Worm (Caenorhabditis elegans) whole organism, young adult: ENCODE results near the gene F44E2.9.
A peak's percentile ranks its signal among the peaks of the same experiment; 100 is the strongest.

Source experiments
- B0019.2 ChIP-seq: fragments of 200-800 bp; sonication (Bioruptor generic); conservative IDR thresholded peaks from 2 replicates; pipeline ENCODE4 v1.3.6; 2022; ENCODE audit warnings: missing genetic modification reagents, missing genetic modification characterization, missing compliant biosample characterization
- B0035.1 ChIP-seq: sonication (generic microtip); optimal IDR thresholded peaks from 2 replicates; lab custom pipeline; 2016; ENCODE audit warnings: missing genetic modification characterization, mild to moderate bottlenecking, missing compliant biosample characterization, missing genotype, missing genetic modification reagents
- B0336.3 ChIP-seq: fragments of 200-800 bp; sonication (Bioruptor generic); IDR thresholded peaks from 2 replicates; pipeline ENCODE4 v1.3.6; 2022; ENCODE audit warnings: missing genetic modification characterization, missing compliant biosample characterization
- F10E7.11 ChIP-seq: sonication (generic microtip); optimal IDR thresholded peaks from 2 replicates; lab custom pipeline; 2017; ENCODE audit warnings: mild to moderate bottlenecking, missing genetic modification characterization, moderate library complexity, missing compliant biosample characterization
- F37B4.10 ChIP-seq: fragments of 200-800 bp; sonication (Bioruptor generic); IDR thresholded peaks from 2 replicates; pipeline ENCODE4 v1.3.6; 2022; ENCODE audit warnings: missing genetic modification characterization, missing compliant biosample characterization
- F39B2.1 ChIP-seq: fragments of 200-800 bp; sonication (Bioruptor generic); IDR thresholded peaks from 2 replicates; pipeline ENCODE4 v1.3.6; 2022; ENCODE audit warnings: missing genetic modification reagents, missing genetic modification characterization, missing compliant biosample characterization
- F55B11.4 ChIP-seq: sonication (generic microtip); optimal IDR thresholded peaks from 2 replicates; lab custom pipeline; 2016; ENCODE audit warnings: missing compliant biosample characterization, missing genetic modification characterization, borderline replicate concordance; ENCODE audit not compliant: insufficient read depth
- K12H6.12 ChIP-seq: fragments of 200-800 bp; sonication (Bioruptor generic); optimal IDR thresholded peaks from 2 replicates; lab custom pipeline; 2018; ENCODE audit warnings: mild to moderate bottlenecking, missing genetic modification characterization, missing compliant biosample characterization
- Y95B8A.8 ChIP-seq: fragments of 200-800 bp; sonication (Bioruptor generic); IDR thresholded peaks from 2 replicates; pipeline ENCODE4 v1.3.6; 2022; ENCODE audit warnings: missing genetic modification reagents, missing genetic modification characterization, missing compliant biosample characterization
- ZK185.1 ChIP-seq: sonication (generic microtip); optimal IDR thresholded peaks from 2 replicates; lab custom pipeline; 2016; ENCODE audit warnings: mild to moderate bottlenecking, missing genetic modification characterization, missing compliant biosample characterization; ENCODE audit not compliant: poor library complexity, severe bottlenecking
- ama-1 ChIP-seq, 3 experiments: fragments of 150-350 bp in 1 of 3; sonication (generic microtip) in 2 of 3; optimal IDR thresholded peaks; 2 replicates each; lab custom pipeline; 2014 to 2018; ENCODE audit warnings: missing biosample characterization in 2 of 3, missing genetic modification characterization in 2 of 3, missing genetic modification reagents in 2 of 3
- attf-5 ChIP-seq: fragments of 200-800 bp; sonication (Bioruptor generic); optimal IDR thresholded peaks from 2 replicates; lab custom pipeline; 2018; ENCODE audit warnings: mild to moderate bottlenecking, missing genetic modification characterization, missing compliant biosample characterization
- cebp-1 ChIP-seq, 2 experiments: fragments of 200-800 bp in 1 of 2; sonication (Bioruptor generic) in 1 of 2; sonication (generic microtip) in 1 of 2; IDR thresholded peaks in 1 of 2; optimal IDR thresholded peaks in 1 of 2; 2 replicates each; pipeline versions ENCODE4 v1.3.6 to Lab custom; 2017 to 2022; ENCODE audit warnings: missing compliant biosample characterization in 2 of 2, missing genetic modification characterization in 2 of 2, mild to moderate bottlenecking in 1 of 2, missing genetic modification reagents in 1 of 2, moderate library complexity in 1 of 2
- ceh-100 ChIP-seq: fragments of 200-800 bp; sonication (Bioruptor generic); IDR thresholded peaks from 2 replicates; pipeline ENCODE4 v1.3.6; 2022; ENCODE audit warnings: missing genetic modification reagents, missing genetic modification characterization, missing compliant biosample characterization
- ceh-58 ChIP-seq: fragments of 200-800 bp; sonication (Bioruptor generic); IDR thresholded peaks from 2 replicates; pipeline ENCODE4 v1.3.6; 2022; ENCODE audit warnings: missing genetic modification characterization, missing compliant biosample characterization
- ceh-79 ChIP-seq: sonication (generic microtip); optimal IDR thresholded peaks from 2 replicates; lab custom pipeline; 2017; ENCODE audit warnings: mild to moderate bottlenecking, missing genetic modification characterization, missing compliant biosample characterization
- ceh-91 ChIP-seq: fragments of 200-800 bp; sonication (Bioruptor generic); IDR thresholded peaks from 2 replicates; pipeline ENCODE4 v1.3.6; 2022; ENCODE audit warnings: missing genetic modification reagents, missing genetic modification characterization, missing compliant biosample characterization
- dpl-1 ChIP-seq: fragments of 150-350 bp; optimal IDR thresholded peaks from 2 replicates; lab custom pipeline; 2014; ENCODE audit warnings: missing biosample characterization, missing genetic modification reagents, missing genetic modification characterization
- hlh-12 ChIP-seq: sonication (generic microtip); optimal IDR thresholded peaks from 2 replicates; lab custom pipeline; 2016; ENCODE audit warnings: missing genetic modification characterization, missing compliant biosample characterization
- hmg-1.2 ChIP-seq: fragments of 200-800 bp; sonication (Bioruptor generic); IDR thresholded peaks from 2 replicates; pipeline ENCODE4 v1.3.6; 2022; ENCODE audit warnings: missing genetic modification reagents, missing genetic modification characterization, missing compliant biosample characterization
- hrde-1 ChIP-seq: sonication (generic microtip); optimal IDR thresholded peaks from 2 replicates; lab custom pipeline; 2016; ENCODE audit warnings: missing genetic modification characterization, mild to moderate bottlenecking, missing compliant biosample characterization, moderate library complexity, missing genotype, missing genetic modification reagents, borderline replicate concordance
- let-526 ChIP-seq: fragments of 200-800 bp; sonication (Bioruptor generic); IDR thresholded peaks from 2 replicates; pipeline ENCODE4 v1.3.6; 2022; ENCODE audit warnings: missing genetic modification reagents, missing genetic modification characterization, missing compliant biosample characterization
- lin-26 ChIP-seq: fragments of 200-800 bp; sonication (Bioruptor generic); IDR thresholded peaks from 2 replicates; pipeline ENCODE4 v1.3.6; 2022; ENCODE audit warnings: missing genetic modification reagents, missing genetic modification characterization, missing compliant biosample characterization
- lin-35 ChIP-seq, 3 experiments: fragments of 150-350 bp in 2 of 3; sonication (generic microtip) in 1 of 3; optimal IDR thresholded peaks; 2 replicates each; lab custom pipeline; 2014 to 2018; ENCODE audit warnings: missing biosample characterization in 3 of 3, missing genetic modification characterization in 3 of 3, missing genetic modification reagents in 3 of 3
- lin-40 ChIP-seq: sonication (generic microtip); optimal IDR thresholded peaks from 2 replicates; lab custom pipeline; 2016; ENCODE audit warnings: missing genetic modification characterization, mild to moderate bottlenecking, missing compliant biosample characterization, missing genotype, missing genetic modification reagents
- lin-54 ChIP-seq: fragments of 200-800 bp; sonication (Bioruptor generic); optimal IDR thresholded peaks from 2 replicates; lab custom pipeline; 2018; ENCODE audit warnings: mild to moderate bottlenecking, missing genetic modification characterization, missing compliant biosample characterization
- madf-10 ChIP-seq: sonication (generic microtip); optimal IDR thresholded peaks from 2 replicates; lab custom pipeline; 2016; ENCODE audit warnings: mild to moderate bottlenecking, missing genetic modification characterization, missing compliant biosample characterization
- madf-3 ChIP-seq: fragments of 200-800 bp; sonication (Bioruptor generic); IDR thresholded peaks from 2 replicates; pipeline ENCODE4 v1.3.6; 2022; ENCODE audit warnings: missing genetic modification reagents, missing genetic modification characterization, missing compliant biosample characterization
- mcd-1 ChIP-seq: fragments of 200-800 bp; sonication (Bioruptor generic); IDR thresholded peaks from 2 replicates; pipeline ENCODE4 v1.3.6; 2022; ENCODE audit warnings: missing genetic modification reagents, missing genetic modification characterization, missing compliant biosample characterization
- nfyb-1 ChIP-seq: fragments of 200-800 bp; sonication (Bioruptor generic); IDR thresholded peaks from 2 replicates; pipeline ENCODE4 v1.3.6; 2022; ENCODE audit warnings: missing genetic modification reagents, missing genetic modification characterization, missing compliant biosample characterization
- nhr-120 ChIP-seq: fragments of 200-800 bp; sonication (Bioruptor generic); IDR thresholded peaks from 2 replicates; pipeline ENCODE4 v1.3.6; 2022; ENCODE audit warnings: missing genetic modification characterization, missing compliant biosample characterization
- nhr-27 ChIP-seq: fragments of 200-800 bp; sonication (Bioruptor generic); optimal IDR thresholded peaks from 2 replicates; lab custom pipeline; 2018; ENCODE audit warnings: mild to moderate bottlenecking, missing genetic modification characterization, moderate library complexity, missing compliant biosample characterization
- nhr-80 ChIP-seq: sonication (generic microtip); optimal IDR thresholded peaks from 2 replicates; lab custom pipeline; 2016; ENCODE audit warnings: missing genetic modification characterization, missing compliant biosample characterization
- pbrm-1 ChIP-seq: fragments of 200-800 bp; sonication (Bioruptor generic); IDR thresholded peaks from 2 replicates; pipeline ENCODE4 v1.3.6; 2022; ENCODE audit warnings: missing genetic modification reagents, missing genetic modification characterization, missing compliant biosample characterization
- pha-4 ChIP-seq: fragments of 150-350 bp; sonication (generic microtip); optimal IDR thresholded peaks from 2 replicates; lab custom pipeline; 2014; ENCODE audit warnings: missing biosample characterization, missing genetic modification reagents, missing genetic modification characterization
- repo-1 ChIP-seq: sonication (generic microtip); optimal IDR thresholded peaks from 2 replicates; lab custom pipeline; 2017; ENCODE audit warnings: mild to moderate bottlenecking, missing genetic modification characterization, missing compliant biosample characterization
- sdz-38 ChIP-seq: sonication (generic microtip); optimal IDR thresholded peaks from 2 replicates; lab custom pipeline; 2016; ENCODE audit warnings: missing genotype, missing genetic modification characterization, missing compliant biosample characterization
- snpc-3.4 ChIP-seq: sonication (generic microtip); optimal IDR thresholded peaks from 2 replicates; lab custom pipeline; 2017; ENCODE audit warnings: missing genetic modification characterization, mild to moderate bottlenecking, missing compliant biosample characterization, antibody characterized with exemption, moderate library complexity, missing genotype, missing genetic modification reagents
- tbp1 ChIP-seq: fragments of 200-800 bp; sonication (Bioruptor generic); optimal IDR thresholded peaks from 2 replicates; lab custom pipeline; 2018; ENCODE audit warnings: mild to moderate bottlenecking, missing genetic modification characterization, missing compliant biosample characterization
- tbx-9 ChIP-seq: sonication (generic microtip); optimal IDR thresholded peaks from 2 replicates; lab custom pipeline; 2016; ENCODE audit warnings: borderline replicate concordance, missing genetic modification characterization, inconsistent platforms, missing compliant biosample characterization
- tlf-1 ChIP-seq: fragments of 200-800 bp; sonication (Bioruptor generic); optimal IDR thresholded peaks from 2 replicates; lab custom pipeline; 2018; ENCODE audit warnings: mild to moderate bottlenecking, missing genetic modification characterization, missing compliant biosample characterization
- unc-130 ChIP-seq: sonication (generic microtip); optimal IDR thresholded peaks from 2 replicates; lab custom pipeline; 2016; ENCODE audit warnings: missing genetic modification reagents, missing genetic modification characterization, missing compliant biosample characterization
- ztf-18 ChIP-seq: sonication (generic microtip); optimal IDR thresholded peaks from 2 replicates; lab custom pipeline; 2016; ENCODE audit warnings: missing genotype, mild to moderate bottlenecking, missing genetic modification characterization, missing compliant biosample characterization
- ztf-22 ChIP-seq: fragments of 200-800 bp; sonication (Bioruptor generic); optimal IDR thresholded peaks from 2 replicates; lab custom pipeline; 2018; ENCODE audit warnings: mild to moderate bottlenecking, missing genetic modification characterization, moderate library complexity, missing compliant biosample characterization
- ztf-25 ChIP-seq: fragments of 200-800 bp; sonication (Bioruptor generic); IDR thresholded peaks from 2 replicates; pipeline ENCODE4 v1.3.6; 2022; ENCODE audit warnings: missing genetic modification reagents, missing genetic modification characterization, missing compliant biosample characterization
- ztf-28 ChIP-seq: fragments of 200-800 bp; sonication (Bioruptor generic); IDR thresholded peaks from 2 replicates; pipeline ENCODE4 v1.3.6; 2022; ENCODE audit warnings: missing genetic modification reagents, missing genetic modification characterization, missing compliant biosample characterization
- ztf-3 ChIP-seq: fragments of 200-800 bp; sonication (Bioruptor generic); optimal IDR thresholded peaks from 2 replicates; lab custom pipeline; 2018; ENCODE audit warnings: mild to moderate bottlenecking, missing genetic modification characterization, missing compliant biosample characterization

The F44E2.9 gene

ce11 chrIII:8889931-8890330 lies 39.6 kb upstream of the F44E2.9 start, which contains the start of gene lnkn-1:
Gene lnkn-1, plus strand, starts transcription at chrIII:8890231.
- TF ChIP-seq nhr-120 (GFP tag; lab: Robert Waterston, UW) (no peak), pbrm-1 (GFP tag; lab: Robert Waterston, UW) (no peak), Y95B8A.8 (GFP tag; lab: Robert Waterston, UW) (no peak), F10E7.11 (no peak), dpl-1 (GFP tag; lab: Kevin White, UChicago) (no peak), madf-10 (tag; lab: Kevin White, UChicago) (no peak), F37B4.10 (GFP tag; lab: Robert Waterston, UW) (no peak), snpc-3.4 (no peak), ceh-58 (GFP tag; lab: Robert Waterston, UW) (no peak), hrde-1 (tag; lab: Kevin White, UChicago) (no peak)

DNA sequence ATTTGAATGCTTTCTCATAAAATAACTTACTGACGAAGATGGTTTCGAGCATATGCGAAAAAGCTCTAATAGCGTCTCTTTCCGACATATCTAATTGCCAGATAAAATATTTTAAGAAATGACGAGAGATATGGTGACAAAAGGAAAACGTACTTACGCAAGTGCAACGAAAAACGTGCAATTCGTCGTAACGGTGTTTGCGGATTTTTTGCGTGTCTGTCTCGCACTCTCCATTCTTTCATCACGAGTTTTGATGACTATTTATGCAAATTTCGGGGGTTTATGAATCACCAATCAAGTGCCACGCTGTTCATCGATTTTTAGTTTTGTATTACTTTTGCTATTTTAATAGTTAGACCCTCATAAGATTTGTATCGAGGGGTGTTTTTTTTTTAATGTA lies 38.6 kb upstream of the F44E2.9 start, which contains the start of gene ZK637.14:
TSS of gene ZK637.14 (minus strand) at position 201 of the 400 bp plus-strand sequence.
- TF ChIP-seq B0019.2 (GFP tag; lab: Robert Waterston, UW) (no peak), hlh-12 (no peak), K12H6.12 (tag; lab: Kevin White, UChicago) (no peak), F39B2.1 (GFP tag; lab: Robert Waterston, UW) (no peak), mcd-1 (GFP tag; lab: Robert Waterston, UW) (no peak), lin-26 (GFP tag; lab: Robert Waterston, UW) (no peak), madf-3 (no peak), repo-1 (tag; lab: Kevin White, UChicago) (no peak), let-526 (GFP tag; lab: Robert Waterston, UW) (no peak), lin-35 (GFP tag; optimal IDR thresholded peaks at IDR 0.05; lab: Kevin White, UChicago) (peak in 1 of 3 experiments; percentile 8), ztf-22 (GFP tag; lab: Kevin White, UChicago) (no peak), hrde-1 (tag; lab: Kevin White, UChicago) (no peak), sdz-38 (tag; lab: Kevin White, UChicago) (no peak), ceh-79 (tag; lab: Kevin White, UChicago) (no peak), ZK185.1 (tag; lab: Kevin White, UChicago) (no peak), tbx-9 (no peak), hmg-1.2 (GFP tag; lab: Robert Waterston, UW) (no peak), nfyb-1 (GFP tag; lab: Robert Waterston, UW) (no peak), nhr-80 (tag; lab: Kevin White, UChicago) (peak; percentile 20), lin-40 (tag; lab: Kevin White, UChicago) (peak; percentile 1), attf-5 (GFP tag; lab: Kevin White, UChicago) (peak; percentile 65), B0336.3 (no peak), ama-1 (optimal IDR thresholded peaks at IDR 0.05; lab: Kevin White, UChicago) (no peak), ama-1 (GFP tag; optimal IDR thresholded peaks at IDR 0.05; lab: Kevin White, UChicago) (no peak), ztf-18 (tag; lab: Kevin White, UChicago) (peak; percentile 70), dpl-1 (GFP tag; lab: Kevin White, UChicago) (no peak), lin-54 (GFP tag; lab: Kevin White, UChicago) (peak; percentile 14), tlf-1 (GFP tag; lab: Kevin White, UChicago) (no peak), ztf-25 (GFP tag; lab: Robert Waterston, UW) (no peak), tbp1 (GFP tag; lab: Kevin White, UChicago) (peak; percentile 11), pha-4 (tag; lab: Kevin White, UChicago) (no peak), F55B11.4 (no peak), unc-130 (GFP tag; lab: Kevin White, UChicago) (no peak), cebp-1 (GFP tag; IDR thresholded peaks at IDR 0.05; lab: Robert Waterston, UW) (no peak), cebp-1 (tag; optimal IDR thresholded peaks at IDR 0.05; lab: Kevin White, UChicago) (peak; percentile 66), ztf-3 (GFP tag; lab: Kevin White, UChicago) (no peak), ceh-91 (GFP tag; lab: Robert Waterston, UW) (no peak), nhr-27 (no peak), B0035.1 (tag; lab: Kevin White, UChicago) (no peak), ztf-28 (GFP tag; lab: Robert Waterston, UW) (no peak), ceh-100 (GFP tag; lab: Robert Waterston, UW) (no peak)
